Fruit fly (Drosophila melanogaster) whole organism, adult: ENCODE data around the gene ric8a.

ENCODE experiments used
- CG14711 ChIP-seq: fragments of 200-800 bp; sonication (Bioruptor generic); optimal IDR thresholded peaks from 2 replicates; lab custom pipeline; 2018; ENCODE audit warnings: missing biosample characterization, mild to moderate bottlenecking, missing genetic modification characterization, moderate library complexity
- CG1620 ChIP-seq: fragments of 200-800 bp; sonication (Bioruptor generic); optimal IDR thresholded peaks from 2 replicates; lab custom pipeline; 2016; ENCODE audit warnings: missing biosample characterization, missing genetic modification characterization

DNA sequence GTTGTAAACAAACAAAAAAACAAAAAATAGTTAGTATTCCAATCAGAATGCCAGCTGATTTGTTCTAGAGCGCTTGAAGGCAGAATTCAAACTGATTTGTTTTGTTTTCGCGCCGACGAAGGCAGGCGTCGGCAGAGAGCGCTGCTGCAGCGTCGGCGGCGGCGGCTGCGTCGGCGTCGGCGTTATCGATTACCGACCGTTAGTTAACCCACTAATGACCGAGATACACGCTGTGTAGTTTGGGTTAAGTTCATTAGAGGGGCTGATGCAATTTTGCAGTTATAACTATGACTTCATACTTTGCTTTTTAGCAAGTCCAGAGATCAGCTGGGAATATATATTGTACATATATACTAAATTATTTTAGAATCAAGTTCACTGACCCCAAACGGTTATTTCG, 32.8 kb upstream of the ric8a start, which contains the start of gene t:
- TF ChIP-seq CG1620 (no peak), CG14711 (tag; lab: Kevin White, UChicago) (no peak)
